Worm (Caenorhabditis elegans) whole organism, L2 larva: ENCODE data around the gene gon-14.

Experiments
- C34F6.9 ChIP-seq: fragments of 150-350 bp; optimal IDR thresholded peaks from 2 replicates; lab custom pipeline; 2014; ENCODE audit warnings: missing biosample characterization, missing genetic modification characterization
- F13H6.1 ChIP-seq: sonication (generic microtip); optimal IDR thresholded peaks from 2 replicates; lab custom pipeline; 2016; ENCODE audit warnings: missing genetic modification characterization, missing compliant biosample characterization
- R02D3.7 ChIP-seq: fragments of 150-350 bp; optimal IDR thresholded peaks from 2 replicates; lab custom pipeline; 2014; ENCODE audit warnings: missing biosample characterization, missing genetic modification characterization
- Y55F3AM.14 ChIP-seq: fragments of 200-800 bp; sonication (Bioruptor generic); optimal IDR thresholded peaks from 2 replicates; lab custom pipeline; 2018; ENCODE audit warnings: mild to moderate bottlenecking, missing genetic modification characterization, missing compliant biosample characterization
- ZK546.5 ChIP-seq: sonication (generic microtip); optimal IDR thresholded peaks from 2 replicates; lab custom pipeline; 2017; ENCODE audit warnings: missing biosample characterization, missing genetic modification characterization
- alr-1 ChIP-seq: fragments of 150-350 bp; optimal IDR thresholded peaks from 2 replicates; lab custom pipeline; 2014; ENCODE audit warnings: missing biosample characterization, missing genetic modification characterization
- aly-2 ChIP-seq: fragments of 150-350 bp; optimal IDR thresholded peaks from 2 replicates; lab custom pipeline; 2014; ENCODE audit warnings: missing biosample characterization, missing genetic modification characterization
- blmp-1 ChIP-seq: sonication (generic microtip); optimal IDR thresholded peaks from 2 replicates; lab custom pipeline; 2017; ENCODE audit warnings: missing genetic modification characterization, mild to moderate bottlenecking, missing compliant biosample characterization, antibody characterized with exemption, moderate library complexity; ENCODE audit not compliant: insufficient read depth
- ceh-16 ChIP-seq: fragments of 150-350 bp; optimal IDR thresholded peaks from 2 replicates; lab custom pipeline; 2014; ENCODE audit warnings: missing biosample characterization, missing genetic modification characterization
- ceh-82 ChIP-seq: fragments of 150-350 bp; optimal IDR thresholded peaks from 2 replicates; lab custom pipeline; 2014; ENCODE audit warnings: missing biosample characterization, missing genetic modification characterization
- crh-2 ChIP-seq: sonication (generic microtip); optimal IDR thresholded peaks from 2 replicates; lab custom pipeline; 2017; ENCODE audit warnings: missing biosample characterization, missing genetic modification characterization
- dmd-4 ChIP-seq: sonication (generic microtip); optimal IDR thresholded peaks from 2 replicates; lab custom pipeline; 2017; ENCODE audit warnings: missing biosample characterization, missing genetic modification characterization
- egl-27 ChIP-seq: sonication (generic microtip); optimal IDR thresholded peaks from 3 replicates; lab custom pipeline; 2017; ENCODE audit warnings: missing biosample characterization, missing genetic modification reagents, missing genetic modification characterization
- elt-1 ChIP-seq: fragments of 150-350 bp; optimal IDR thresholded peaks from 2 replicates; lab custom pipeline; 2014; ENCODE audit warnings: missing biosample characterization, missing genetic modification characterization
- elt-3 ChIP-seq: sonication (generic microtip); optimal IDR thresholded peaks from 2 replicates; lab custom pipeline; 2017; ENCODE audit warnings: missing biosample characterization, missing genetic modification characterization
- fos-1 ChIP-seq: fragments of 150-350 bp; optimal IDR thresholded peaks from 2 replicates; lab custom pipeline; 2014; ENCODE audit warnings: missing biosample characterization, missing genetic modification characterization
- lin-11 ChIP-seq: fragments of 150-350 bp; sonication (generic microtip); optimal IDR thresholded peaks from 2 replicates; lab custom pipeline; 2014; ENCODE audit warnings: missing biosample characterization, missing genetic modification characterization, inconsistent platforms, mixed read lengths
- lin-13 ChIP-seq: fragments of 150-350 bp; optimal IDR thresholded peaks from 2 replicates; lab custom pipeline; 2014; ENCODE audit warnings: missing biosample characterization, missing genetic modification reagents, missing genetic modification characterization
- lin-39 ChIP-seq: fragments of 150-350 bp; optimal IDR thresholded peaks from 2 replicates; lab custom pipeline; 2014; ENCODE audit warnings: missing biosample characterization, missing genetic modification reagents, missing genetic modification characterization
- lsy-2 ChIP-seq, 2 experiments: fragments of 150-350 bp in 1 of 2; sonication (generic microtip) in 1 of 2; optimal IDR thresholded peaks; 2 replicates each; lab custom pipeline; 2014 to 2017; ENCODE audit warnings: missing biosample characterization in 2 of 2, missing genetic modification characterization in 2 of 2
- mdl-1 ChIP-seq, 2 experiments: fragments of 150-350 bp in 1 of 2; sonication (generic microtip) in 1 of 2; optimal IDR thresholded peaks; 2 replicates each; lab custom pipeline; 2017; ENCODE audit warnings: missing biosample characterization in 2 of 2, missing genetic modification characterization in 2 of 2
- nhr-10 ChIP-seq: sonication (generic microtip); optimal IDR thresholded peaks from 2 replicates; lab custom pipeline; 2017; ENCODE audit warnings: missing biosample characterization, missing genetic modification characterization
- nhr-11 ChIP-seq: fragments of 150-350 bp; optimal IDR thresholded peaks from 2 replicates; lab custom pipeline; 2014; ENCODE audit warnings: missing biosample characterization, missing genetic modification characterization
- nhr-12 ChIP-seq: fragments of 150-350 bp; optimal IDR thresholded peaks from 2 replicates; lab custom pipeline; 2014; ENCODE audit warnings: missing biosample characterization, missing genetic modification characterization
- nhr-129 ChIP-seq: fragments of 150-350 bp; optimal IDR thresholded peaks from 2 replicates; lab custom pipeline; 2014; ENCODE audit warnings: missing biosample characterization, missing genetic modification characterization
- nhr-21 ChIP-seq: fragments of 150-350 bp; optimal IDR thresholded peaks from 2 replicates; lab custom pipeline; 2014; ENCODE audit warnings: missing biosample characterization, missing genetic modification characterization
- nhr-23 ChIP-seq: fragments of 150-350 bp; optimal IDR thresholded peaks from 2 replicates; lab custom pipeline; 2014; ENCODE audit warnings: missing biosample characterization, missing genetic modification reagents, missing genetic modification characterization
- nhr-237 ChIP-seq: fragments of 150-350 bp; optimal IDR thresholded peaks from 2 replicates; lab custom pipeline; 2014; ENCODE audit warnings: missing biosample characterization, missing genetic modification characterization
- nhr-25 ChIP-seq: fragments of 150-350 bp; sonication (generic microtip); optimal IDR thresholded peaks from 3 replicates; lab custom pipeline; 2014; ENCODE audit warnings: missing biosample characterization, missing genetic modification characterization
- nhr-6 ChIP-seq: fragments of 150-350 bp; optimal IDR thresholded peaks from 2 replicates; lab custom pipeline; 2014; ENCODE audit warnings: missing biosample characterization, missing genetic modification characterization
- nhr-77 ChIP-seq: fragments of 150-350 bp; optimal IDR thresholded peaks from 2 replicates; lab custom pipeline; 2014; ENCODE audit warnings: missing biosample characterization, missing genetic modification characterization
- peb-1 ChIP-seq: fragments of 150-350 bp; optimal IDR thresholded peaks from 2 replicates; lab custom pipeline; 2014; ENCODE audit warnings: missing biosample characterization, missing genetic modification characterization
- sem-4 ChIP-seq: fragments of 150-350 bp; optimal IDR thresholded peaks from 2 replicates; lab custom pipeline; 2014; ENCODE audit warnings: missing biosample characterization, missing genetic modification reagents, missing genetic modification characterization
- skn-1 ChIP-seq: sonication (generic microtip); optimal IDR thresholded peaks from 2 replicates; lab custom pipeline; 2017; ENCODE audit warnings: missing biosample characterization, missing genetic modification characterization
- sma-9 ChIP-seq, 2 experiments: fragments of 150-350 bp in 1 of 2; sonication (generic microtip) in 1 of 2; optimal IDR thresholded peaks; 2 replicates each; lab custom pipeline; 2014 to 2016; ENCODE audit warnings: missing genetic modification characterization in 2 of 2, mild to moderate bottlenecking in 1 of 2, missing biosample characterization in 1 of 2, missing compliant biosample characterization in 1 of 2, missing genetic modification reagents in 1 of 2, moderate library complexity in 1 of 2
- snpc-4 ChIP-seq: fragments of 150-350 bp; optimal IDR thresholded peaks from 2 replicates; lab custom pipeline; 2014; ENCODE audit warnings: missing biosample characterization, missing genetic modification characterization
- unc-39 ChIP-seq: fragments of 150-350 bp; optimal IDR thresholded peaks from 2 replicates; lab custom pipeline; 2014; ENCODE audit warnings: missing biosample characterization, missing genetic modification characterization
- unc-55 ChIP-seq: fragments of 150-350 bp; sonication (generic microtip); optimal IDR thresholded peaks from 3 replicates; lab custom pipeline; 2014; ENCODE audit warnings: missing biosample characterization, missing genetic modification reagents, missing genetic modification characterization
- unc-62 ChIP-seq: fragments of 150-350 bp; optimal IDR thresholded peaks from 2 replicates; lab custom pipeline; 2014; ENCODE audit warnings: missing biosample characterization, missing genetic modification reagents, missing genetic modification characterization
- zag-1 ChIP-seq: fragments of 150-350 bp; optimal IDR thresholded peaks from 2 replicates; lab custom pipeline; 2014; ENCODE audit warnings: missing biosample characterization, missing genetic modification characterization
- ztf-11 ChIP-seq: sonication (generic microtip); optimal IDR thresholded peaks from 2 replicates; lab custom pipeline; 2017; ENCODE audit warnings: missing biosample characterization, missing genetic modification characterization
- ztf-4 ChIP-seq: fragments of 150-350 bp; optimal IDR thresholded peaks from 2 replicates; lab custom pipeline; 2014; ENCODE audit warnings: missing biosample characterization, missing genetic modification characterization

Gene gon-14

DNA sequence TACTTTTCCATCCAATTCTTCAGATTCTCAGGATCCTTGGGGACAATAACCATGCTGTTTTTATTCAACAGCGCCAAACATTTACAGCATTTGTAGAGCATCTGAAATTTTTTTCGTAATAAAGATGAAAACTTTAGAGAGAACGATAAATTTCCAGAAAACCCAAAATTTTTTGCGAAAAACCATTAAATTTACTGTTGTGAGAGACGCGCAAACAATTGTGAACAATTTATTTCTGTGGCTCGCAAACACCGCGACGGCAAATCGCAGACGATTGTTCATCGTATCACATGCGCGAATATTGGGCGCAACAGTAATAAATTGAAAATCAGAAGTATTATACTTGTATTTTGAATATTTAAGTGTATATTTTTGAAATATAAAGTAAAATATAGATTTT, at the start of gene gon-14:
Gene gon-14 (minus strand): TSS at position 101 of the 400 bp plus-strand sequence.
- TF ChIP-seq mdl-1 (tag; optimal IDR thresholded peaks at IDR 0.05; lab: Kevin White, UChicago), result no peak
- TF ChIP-seq, all 48 proteins: peak for 0

DNA sequence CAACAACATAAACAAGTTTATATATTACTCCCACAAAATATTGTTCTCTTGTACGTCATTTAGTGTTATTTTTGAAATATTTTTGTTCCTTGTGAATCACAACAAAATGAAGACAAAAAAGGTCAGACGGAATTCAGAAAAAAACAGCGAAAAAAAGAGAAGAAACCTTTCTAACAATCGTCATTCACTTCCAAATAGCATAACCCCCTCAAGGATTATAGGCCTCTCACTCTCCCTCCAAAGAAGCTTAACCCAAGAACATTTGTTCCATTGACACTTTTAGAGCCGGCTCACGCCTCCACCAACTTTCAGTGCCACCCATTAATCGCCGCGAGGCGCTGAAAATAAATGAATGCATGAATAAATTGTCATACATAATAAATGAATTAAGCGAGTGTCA, 48.6 kb upstream of the gon-14 start:
- no peak for TF ChIP-seq unc-62 (GFP tag; lab: Kevin White, UChicago)
- TF ChIP-seq unc-55 (GFP tag; lab: Kevin White, UChicago), result peak; percentile 51
- TF ChIP-seq, all 48 proteins: peak for 1

DNA sequence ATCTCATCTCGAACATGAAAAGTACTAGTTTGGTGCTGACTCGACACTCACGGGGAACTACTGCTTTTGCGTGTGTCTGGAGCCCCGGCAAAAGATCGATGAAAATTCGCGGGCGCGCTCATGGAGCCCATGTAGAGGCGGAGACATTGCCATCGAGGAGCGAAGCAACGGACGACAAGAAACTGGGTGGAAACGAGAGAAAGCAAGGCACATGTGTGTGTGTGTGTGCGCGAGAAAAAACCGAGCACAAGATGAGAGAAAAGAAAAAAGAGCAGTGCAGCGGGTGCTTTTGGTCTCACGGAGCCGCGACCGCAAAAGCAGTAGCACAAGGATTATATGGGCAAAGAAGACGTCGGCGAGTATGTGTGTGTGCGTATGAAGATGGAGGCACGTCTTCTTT, 47.8 kb upstream of the gon-14 start:
- TF ChIP-seq nhr-23 (tag; lab: Kevin White, UChicago), result no peak
- TF ChIP-seq ceh-16 (tag; lab: Kevin White, UChicago), result no peak
- no peak for TF ChIP-seq nhr-25
- TF ChIP-seq elt-3 (tag; lab: Kevin White, UChicago), result no peak
- no peak for TF ChIP-seq elt-1 (tag; lab: Kevin White, UChicago)
- no peak for TF ChIP-seq egl-27 (tag; lab: Kevin White, UChicago)
- TF ChIP-seq alr-1 (tag; lab: Kevin White, UChicago), result no peak
- peak; percentile 1 for TF ChIP-seq crh-2 (tag; lab: Kevin White, UChicago)
- no peak for TF ChIP-seq dmd-4
- peak; percentile 46 for TF ChIP-seq F13H6.1 (tag; lab: Kevin White, UChicago)
- TF ChIP-seq unc-55 (GFP tag; lab: Kevin White, UChicago), result peak; percentile 68
- no peak for TF ChIP-seq nhr-21
- TF ChIP-seq ZK546.5 (tag; lab: Kevin White, UChicago), result no peak
- TF ChIP-seq snpc-4 (tag; lab: Kevin White, UChicago), result peak; percentile 60
- peak; percentile 67 for TF ChIP-seq nhr-129 (tag; lab: Kevin White, UChicago)
- TF ChIP-seq sem-4 (tag; lab: Kevin White, UChicago), result no peak
- TF ChIP-seq nhr-77 (tag; lab: Kevin White, UChicago), result no peak
- peak; percentile 9 for TF ChIP-seq lin-13 (GFP tag; lab: Kevin White, UChicago)
- TF ChIP-seq ceh-82 (tag; lab: Kevin White, UChicago), result peak; percentile 88
- TF ChIP-seq R02D3.7 (tag; lab: Kevin White, UChicago), result no peak
- TF ChIP-seq unc-62 (GFP tag; lab: Kevin White, UChicago), result no peak
- no peak for TF ChIP-seq nhr-11
- TF ChIP-seq nhr-237 (tag; lab: Kevin White, UChicago), result no peak
- TF ChIP-seq lin-39 (tag; lab: Kevin White, UChicago), result no peak
- peak; percentile 52 for TF ChIP-seq C34F6.9 (tag; lab: Kevin White, UChicago)
- peak in 1 of 2 experiments; percentile 43 for TF ChIP-seq lsy-2 (tag; optimal IDR thresholded peaks at IDR 0.05; lab: Kevin White, UChicago)
- no peak for TF ChIP-seq nhr-10 (tag; lab: Kevin White, UChicago)
- peak; percentile 38 for TF ChIP-seq fos-1
- TF ChIP-seq sma-9 (GFP tag; optimal IDR thresholded peaks at IDR 0.05; lab: Kevin White, UChicago), result peak; percentile 14
- TF ChIP-seq sma-9 (tag; optimal IDR thresholded peaks at IDR 0.05; lab: Kevin White, UChicago), result no peak
- no peak for TF ChIP-seq nhr-12
- TF ChIP-seq unc-39 (tag; lab: Kevin White, UChicago), result no peak
- TF ChIP-seq nhr-6, result no peak
- no peak for TF ChIP-seq skn-1 (tag; lab: Kevin White, UChicago)
- TF ChIP-seq zag-1, result peak; percentile 66
- TF ChIP-seq mdl-1 (tag; optimal IDR thresholded peaks at IDR 0.05; lab: Kevin White, UChicago), result peak in 1 of 2 experiments; percentile 57
- no peak for TF ChIP-seq peb-1 (tag; lab: Kevin White, UChicago)
- peak; percentile 54 for TF ChIP-seq lin-11
- no peak for TF ChIP-seq blmp-1 (tag; lab: Kevin White, UChicago)
- TF ChIP-seq Y55F3AM.14 (GFP tag; lab: Kevin White, UChicago), result peak; percentile 42
- no peak for TF ChIP-seq aly-2
- no peak for TF ChIP-seq ztf-4
- no peak for TF ChIP-seq ztf-11 (tag; lab: Kevin White, UChicago)
- TF ChIP-seq, all 48 proteins: peak for 15
